Fruit fly (Drosophila melanogaster) whole organism, pupa: ENCODE data around the gene CG15882.

ENCODE experiments used
- CG12605 ChIP-seq: fragments of 200-800 bp; sonication (Bioruptor generic); IDR thresholded peaks from 2 replicates; pipeline ENCODE4 v1.3.6; 2022; ENCODE audit warnings: missing biosample characterization, missing genetic modification characterization
- CG13204 ChIP-seq: fragments of 200-800 bp; sonication (Bioruptor generic); optimal IDR thresholded peaks from 2 replicates; lab custom pipeline; 2018; ENCODE audit warnings: missing biosample characterization, mild to moderate bottlenecking, missing genetic modification characterization, moderate library complexity
- CG14655 ChIP-seq: fragments of 200-800 bp; sonication (Bioruptor generic); optimal IDR thresholded peaks from 3 replicates; lab custom pipeline; 2017; ENCODE audit warnings: mild to moderate bottlenecking, missing biosample characterization, missing genetic modification reagents, missing genetic modification characterization
- CG15710 ChIP-seq: fragments of 200-800 bp; sonication (Bioruptor generic); optimal IDR thresholded peaks from 2 replicates; lab custom pipeline; 2018; ENCODE audit warnings: missing biosample characterization, mild to moderate bottlenecking, missing genetic modification characterization, moderate library complexity
- CG32121 ChIP-seq: fragments of 200-800 bp; sonication (Bioruptor generic); IDR thresholded peaks from 2 replicates; pipeline ENCODE4 v1.3.6; 2022; ENCODE audit warnings: missing biosample characterization, missing genetic modification characterization
- CG4496 ChIP-seq: fragments of 200-800 bp; sonication (Bioruptor generic); IDR thresholded peaks from 3 replicates; pipeline ENCODE4 v1.3.6; 2022; ENCODE audit warnings: missing biosample characterization, missing genetic modification characterization
- CG9948 ChIP-seq: fragments of 200-800 bp; sonication (Bioruptor generic); optimal IDR thresholded peaks from 2 replicates; lab custom pipeline; 2018; ENCODE audit warnings: missing biosample characterization, mild to moderate bottlenecking, missing genetic modification characterization, moderate library complexity
- D1 ChIP-seq: fragments of 200-800 bp; sonication (Bioruptor generic); optimal IDR thresholded peaks from 2 replicates; lab custom pipeline; 2018; ENCODE audit warnings: missing biosample characterization, mild to moderate bottlenecking, missing genetic modification characterization, moderate library complexity
- Pif1B ChIP-seq: fragments of 200-800 bp; sonication (Bioruptor generic); optimal IDR thresholded peaks from 3 replicates; lab custom pipeline; 2016; ENCODE audit warnings: missing biosample characterization, missing genetic modification characterization

DNA sequence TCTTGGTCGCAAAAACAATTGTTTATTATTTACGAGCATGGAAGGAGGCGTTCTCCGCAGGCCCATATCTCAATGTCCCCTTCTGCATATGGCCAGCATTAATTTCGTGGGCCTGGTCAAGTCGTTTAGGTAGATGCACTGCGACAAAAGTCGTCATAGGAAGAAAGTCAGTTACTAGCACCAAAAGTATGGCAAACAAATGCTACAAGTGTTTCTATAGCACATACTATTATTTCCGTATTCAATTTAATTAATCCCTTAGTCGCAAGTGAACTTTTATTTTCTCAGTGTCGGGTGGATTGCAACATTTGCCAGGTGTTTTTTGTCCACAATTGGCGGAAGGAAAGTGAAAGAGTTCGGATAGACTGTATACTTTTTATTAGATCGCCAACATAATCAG is 48.8 kb upstream of the CG15882 start:
- no peak for TF ChIP-seq CG13204
- peak; percentile 33; the same call in 1 of the 2 replicates for TF ChIP-seq CG12605
- peak; percentile 66 for TF ChIP-seq CG4496
- peak; percentile 58 for TF ChIP-seq CG9948 (tag; lab: Kevin White, UChicago)
- TF ChIP-seq CG14655 (GFP tag; lab: Kevin White, UChicago) = peak; percentile 70
- TF ChIP-seq Pif1B (GFP tag; lab: Kevin White, UChicago) = peak; percentile 37
- no peak for TF ChIP-seq D1 (tag; lab: Kevin White, UChicago)
- peak; percentile 50 for TF ChIP-seq CG15710 (tag; lab: Kevin White, UChicago)
- TF ChIP-seq CG32121 = peak; percentile 23; the same call in 1 of the 2 replicates
